Worm (Caenorhabditis elegans) whole organism, L4/young adult: ENCODE measurements around the gene bus-12.

ENCODE experiments used
- W03F9.2 ChIP-seq: fragments of 150-350 bp; optimal IDR thresholded peaks from 2 replicates; lab custom pipeline; 2014; ENCODE audit warnings: missing biosample characterization, missing genetic modification characterization
- dao-5 ChIP-seq: sonication (generic microtip); optimal IDR thresholded peaks from 2 replicates; lab custom pipeline; 2016; ENCODE audit warnings: missing genotype, missing genetic modification characterization, moderate library complexity, missing compliant biosample characterization
- him-1 ChIP-seq: sonication (generic microtip); optimal IDR thresholded peaks from 2 replicates; lab custom pipeline; 2016; ENCODE audit warnings: missing genotype, missing genetic modification reagents, missing genetic modification characterization, missing compliant biosample characterization

ce11 chrIV:13252211-13252610 lies 3.8 kb upstream of the bus-12 start, which contains the start of gene ttr-51:
- TF ChIP-seq W03F9.2 (tag; lab: Kevin White, UChicago) (no peak), dao-5 (tag; lab: Kevin White, UChicago) (no peak), him-1 (tag; lab: Kevin White, UChicago) (no peak)
